Fruit fly (Drosophila melanogaster) whole organism, embryonic: ENCODE results near the gene mrva.

Source experiments
- ATbp ChIP-seq: fragments of 200-800 bp; sonication (Bioruptor generic); optimal IDR thresholded peaks from 2 replicates; lab custom pipeline; 2017; ENCODE audit warnings: missing biosample characterization, mild to moderate bottlenecking, missing genetic modification characterization, missing genetic modification reagents
- Bteb2 ChIP-seq: fragments of 200-800 bp; sonication (Bioruptor generic); optimal IDR thresholded peaks from 2 replicates; lab custom pipeline; 2016; ENCODE audit warnings: missing biosample characterization, missing genetic modification characterization
- CG10209 ChIP-seq: fragments of 200-800 bp; sonication (Bioruptor generic); optimal IDR thresholded peaks from 3 replicates; lab custom pipeline; 2017; ENCODE audit warnings: missing biosample characterization, mild to moderate bottlenecking, missing genetic modification characterization, missing genetic modification reagents
- CG10565 ChIP-seq: fragments of 200-800 bp; sonication (Bioruptor generic); optimal IDR thresholded peaks from 3 replicates; lab custom pipeline; 2016; ENCODE audit warnings: missing biosample characterization, mild to moderate bottlenecking, missing genetic modification characterization
- CG12219 ChIP-seq: fragments of 200-800 bp; sonication (Bioruptor generic); optimal IDR thresholded peaks from 3 replicates; lab custom pipeline; 2018; ENCODE audit warnings: missing biosample characterization, mild to moderate bottlenecking, missing genetic modification characterization
- CG12942 ChIP-seq: fragments of 200-800 bp; sonication (Bioruptor generic); optimal IDR thresholded peaks from 3 replicates; lab custom pipeline; 2016; ENCODE audit warnings: missing biosample characterization, missing genetic modification characterization
- CG17568 ChIP-seq: fragments of 200-800 bp; sonication (Bioruptor generic); optimal IDR thresholded peaks from 2 replicates; lab custom pipeline; 2018; ENCODE audit warnings: missing biosample characterization, mild to moderate bottlenecking, missing genetic modification characterization, moderate library complexity
- CG17912 ChIP-seq: fragments of 200-800 bp; sonication (Bioruptor generic); optimal IDR thresholded peaks from 2 replicates; lab custom pipeline; 2018; ENCODE audit warnings: missing biosample characterization, mild to moderate bottlenecking, missing genetic modification characterization
- CG1832 ChIP-seq: fragments of 200-800 bp; sonication (Bioruptor generic); optimal IDR thresholded peaks from 2 replicates; lab custom pipeline; 2017; ENCODE audit warnings: missing biosample characterization, mild to moderate bottlenecking, missing genetic modification characterization, inconsistent platforms
- CG2678 ChIP-seq: fragments of 200-800 bp; sonication (Bioruptor generic); optimal IDR thresholded peaks from 3 replicates; lab custom pipeline; 2019; ENCODE audit warnings: missing biosample characterization, mild to moderate bottlenecking, missing genetic modification characterization, moderate library complexity
- CG34376 ChIP-seq: fragments of 200-800 bp; sonication (Bioruptor generic); optimal IDR thresholded peaks from 2 replicates; lab custom pipeline; 2018; ENCODE audit warnings: missing biosample characterization, mild to moderate bottlenecking, missing genetic modification characterization
- CG42726 ChIP-seq: fragments of 200-800 bp; sonication (Bioruptor generic); IDR thresholded peaks from 2 replicates; pipeline ENCODE4 v1.3.6; 2022; ENCODE audit warnings: missing biosample characterization, missing genetic modification characterization; ENCODE audit not compliant: partially characterized antibody
- CG4282 ChIP-seq: fragments of 200-800 bp; sonication (Bioruptor generic); optimal IDR thresholded peaks from 2 replicates; lab custom pipeline; 2016; ENCODE audit warnings: missing biosample characterization, missing genetic modification characterization
- CG8290 ChIP-seq, 3 experiments: fragments of 200-800 bp; sonication (Bioruptor generic); optimal IDR thresholded peaks; 2 replicates each; lab custom pipeline; 2016 to 2019; ENCODE audit warnings: missing biosample characterization in 3 of 3, missing genetic modification characterization in 3 of 3, mild to moderate bottlenecking in 2 of 3, moderate library complexity in 1 of 3
- CrebB ChIP-seq: fragments of 200-800 bp; sonication (Bioruptor generic); optimal IDR thresholded peaks from 3 replicates; lab custom pipeline; 2018; ENCODE audit warnings: missing biosample characterization, mild to moderate bottlenecking, missing genetic modification characterization
- D ChIP-seq, 2 experiments: fragments of 200-800 bp in 1 of 2; fragments of >200 bp in 1 of 2; sonication (Bioruptor generic) in 1 of 2; optimal IDR thresholded peaks; 2 replicates in 1 of 2; 3 replicates in 1 of 2; lab custom pipeline; 2017; ENCODE audit warnings: mild to moderate bottlenecking in 1 of 2, missing biosample characterization in 1 of 2, missing genetic modification characterization in 1 of 2, missing genetic modification reagents in 1 of 2
- Dad ChIP-seq: fragments of 200-800 bp; sonication (Bioruptor generic); optimal IDR thresholded peaks from 3 replicates; lab custom pipeline; 2016; ENCODE audit warnings: missing biosample characterization, missing genetic modification characterization
- Deaf1 ChIP-seq: fragments of 200-800 bp; optimal IDR thresholded peaks from 3 replicates; lab custom pipeline; 2019; ENCODE audit warnings: missing biosample characterization, mild to moderate bottlenecking, missing genetic modification characterization, moderate library complexity
- Doc3 ChIP-seq: fragments of 200-800 bp; sonication (Bioruptor generic); IDR thresholded peaks from 3 replicates; pipeline ENCODE4 v1.3.6; 2022; ENCODE audit warnings: missing biosample characterization, missing genetic modification characterization; ENCODE audit not compliant: partially characterized antibody
- E2f2 ChIP-seq: fragments of 200-800 bp; sonication (Bioruptor generic); IDR thresholded peaks from 2 replicates; pipeline ENCODE4 v1.3.6; 2022; ENCODE audit warnings: missing biosample characterization, missing genetic modification characterization
- ERR ChIP-seq: fragments of 200-800 bp; sonication (Bioruptor generic); optimal IDR thresholded peaks from 2 replicates; lab custom pipeline; 2016; ENCODE audit warnings: missing biosample characterization, missing genetic modification characterization
- Gug ChIP-seq: fragments of 200-800 bp; sonication (Bioruptor generic); IDR thresholded peaks from 4 replicates; pipeline ENCODE4 v1.3.6; 2022; ENCODE audit warnings: missing biosample characterization, missing genetic modification characterization
- Hr3 ChIP-seq: fragments of 200-800 bp; sonication (Bioruptor generic); optimal IDR thresholded peaks from 3 replicates; lab custom pipeline; 2016; ENCODE audit warnings: missing biosample characterization, missing genetic modification characterization
- Mad ChIP-seq: fragments of 200-800 bp; sonication (Bioruptor generic); optimal IDR thresholded peaks from 2 replicates; lab custom pipeline; 2016; ENCODE audit warnings: missing biosample characterization, missing genetic modification characterization
- Pdp1 ChIP-seq, 2 experiments: fragments of 200-800 bp; sonication (Bioruptor generic); optimal IDR thresholded peaks; 3 replicates each; lab custom pipeline; 2016; ENCODE audit warnings: missing biosample characterization in 2 of 2, missing genetic modification characterization in 2 of 2, mild to moderate bottlenecking in 1 of 2, moderate library complexity in 1 of 2
- Trl ChIP-seq, 3 experiments: fragments of >200 bp in 2 of 3; fragments of 200-800 bp in 1 of 3; sonication (Bioruptor generic) in 1 of 3; optimal IDR thresholded peaks; 2 replicates in 1 of 3; 3 replicates in 2 of 3; lab custom pipeline; 2016 to 2017; ENCODE audit warnings: missing biosample characterization in 1 of 3, missing genetic modification characterization in 1 of 3
- abd-A ChIP-seq: fragments of 200-800 bp; sonication (Bioruptor generic); optimal IDR thresholded peaks from 3 replicates; lab custom pipeline; 2019; ENCODE audit warnings: missing biosample characterization, mild to moderate bottlenecking, missing genetic modification characterization, moderate library complexity
- bbx ChIP-seq: fragments of 200-800 bp; sonication (Bioruptor generic); IDR thresholded peaks from 2 replicates; pipeline ENCODE4 v1.3.6; 2022; ENCODE audit warnings: missing biosample characterization, missing genetic modification characterization; ENCODE audit not compliant: partially characterized antibody
- caup ChIP-seq: fragments of 200-800 bp; sonication (Bioruptor generic); optimal IDR thresholded peaks from 3 replicates; lab custom pipeline; 2017; ENCODE audit warnings: missing biosample characterization, mild to moderate bottlenecking, missing genetic modification characterization, moderate library complexity; ENCODE audit not compliant: severe bottlenecking
- cg ChIP-seq: fragments of 200-800 bp; sonication (Bioruptor generic); optimal IDR thresholded peaks from 3 replicates; lab custom pipeline; 2019; ENCODE audit warnings: missing biosample characterization, mild to moderate bottlenecking, missing genetic modification characterization, moderate library complexity
- chm ChIP-seq: fragments of 200-800 bp; sonication (Bioruptor generic); IDR thresholded peaks from 2 replicates; pipeline ENCODE4 v1.3.6; 2022; ENCODE audit warnings: missing biosample characterization, missing genetic modification characterization
- crp ChIP-seq, 2 experiments: fragments of 200-800 bp; sonication (Bioruptor generic); optimal IDR thresholded peaks; 2 replicates in 1 of 2; 3 replicates in 1 of 2; lab custom pipeline; 2017; ENCODE audit warnings: missing biosample characterization in 2 of 2, missing genetic modification characterization in 2 of 2, mild to moderate bottlenecking in 1 of 2, moderate library complexity in 1 of 2
- dati ChIP-seq: fragments of 200-800 bp; sonication (Bioruptor generic); IDR thresholded peaks from 2 replicates; pipeline ENCODE4 v1.3.6; 2022; ENCODE audit warnings: missing biosample characterization, missing genetic modification characterization
- eve ChIP-seq, 2 experiments: fragments of >200 bp; optimal IDR thresholded peaks; 2 replicates each; lab custom pipeline; 2017; ENCODE audit warnings: missing biosample characterization in 2 of 2, missing genetic modification characterization in 2 of 2
- fd64A ChIP-seq: fragments of 200-800 bp; sonication (Bioruptor generic); optimal IDR thresholded peaks from 3 replicates; lab custom pipeline; 2018; ENCODE audit warnings: missing biosample characterization, mild to moderate bottlenecking, missing genetic modification characterization
- fd96Cb ChIP-seq: fragments of 200-800 bp; sonication (Bioruptor generic); optimal IDR thresholded peaks from 2 replicates; lab custom pipeline; 2018; ENCODE audit warnings: missing biosample characterization, mild to moderate bottlenecking, missing genetic modification characterization, moderate library complexity
- gce ChIP-seq: fragments of 200-800 bp; sonication (Bioruptor generic); IDR thresholded peaks from 3 replicates; pipeline ENCODE4 v1.3.6; 2022; ENCODE audit warnings: missing biosample characterization, missing genetic modification characterization
- gsb ChIP-seq: fragments of 200-800 bp; sonication (Bioruptor generic); IDR thresholded peaks from 2 replicates; pipeline ENCODE4 v1.3.6; 2022; ENCODE audit warnings: missing biosample characterization, missing genetic modification characterization
- klu ChIP-seq: fragments of 200-800 bp; sonication (Bioruptor generic); IDR thresholded peaks from 2 replicates; pipeline ENCODE4 v1.3.6; 2022; ENCODE audit warnings: missing biosample characterization, missing genetic modification characterization
- knrl ChIP-seq: fragments of 200-800 bp; sonication (Bioruptor generic); IDR thresholded peaks from 3 replicates; pipeline ENCODE4 v1.3.6; 2022; ENCODE audit warnings: missing biosample characterization, missing genetic modification characterization; ENCODE audit not compliant: partially characterized antibody
- lbe ChIP-seq: fragments of 200-800 bp; sonication (Bioruptor generic); optimal IDR thresholded peaks from 2 replicates; lab custom pipeline; 2016; ENCODE audit warnings: missing biosample characterization, mild to moderate bottlenecking, missing genetic modification characterization
- salm ChIP-seq: fragments of 200-800 bp; sonication (Bioruptor generic); optimal IDR thresholded peaks from 2 replicates; lab custom pipeline; 2018; ENCODE audit warnings: missing biosample characterization, mild to moderate bottlenecking, missing genetic modification characterization
- scrt ChIP-seq: fragments of 200-800 bp; sonication (Bioruptor generic); optimal IDR thresholded peaks from 2 replicates; lab custom pipeline; 2018; ENCODE audit warnings: missing biosample characterization, mild to moderate bottlenecking, missing genetic modification characterization, moderate library complexity
- sr ChIP-seq: fragments of 200-800 bp; sonication (Bioruptor generic); IDR thresholded peaks from 3 replicates; pipeline ENCODE4 v1.3.6; 2022; ENCODE audit warnings: missing biosample characterization, missing genetic modification characterization
- stc ChIP-seq: fragments of 200-800 bp; sonication (Bioruptor generic); IDR thresholded peaks from 2 replicates; pipeline ENCODE4 v1.3.6; 2022; ENCODE audit warnings: missing biosample characterization, missing genetic modification characterization
- tin ChIP-seq: fragments of 200-800 bp; sonication (Bioruptor generic); optimal IDR thresholded peaks from 3 replicates; lab custom pipeline; 2016; ENCODE audit warnings: missing biosample characterization, missing genetic modification characterization
- tx ChIP-seq: fragments of 200-800 bp; sonication (Bioruptor generic); optimal IDR thresholded peaks from 2 replicates; lab custom pipeline; 2016; ENCODE audit warnings: missing biosample characterization, missing genetic modification characterization
- wdn ChIP-seq: fragments of 200-800 bp; sonication (Bioruptor generic); IDR thresholded peaks from 2 replicates; pipeline ENCODE4 v1.3.6; 2022; ENCODE audit warnings: missing biosample characterization, missing genetic modification characterization

Gene mrva

DNA sequence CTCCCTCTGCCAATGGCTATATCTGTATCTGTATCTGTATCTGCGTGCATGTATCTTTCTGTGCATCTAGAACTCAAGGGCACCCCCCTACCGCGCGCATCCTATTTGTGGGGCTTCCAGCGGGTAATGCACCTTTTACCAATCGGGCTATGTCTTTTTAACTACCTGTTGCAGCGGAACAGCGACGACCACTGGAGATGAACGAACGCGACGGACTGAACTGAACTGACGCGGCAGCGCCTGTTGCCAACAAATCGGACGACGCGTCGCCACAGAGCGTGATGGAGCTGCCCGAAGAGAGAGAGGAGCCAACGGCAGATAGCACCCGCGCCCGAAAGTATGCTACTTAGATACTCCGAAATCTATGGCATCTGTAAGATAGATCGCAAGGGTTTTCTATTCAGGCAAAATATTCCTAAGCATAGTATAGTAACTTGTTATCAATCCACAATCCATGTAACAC is 16.4 kb upstream of the mrva start, which contains the start of gene Cln7 (continued):
- no peak for TF ChIP-seq Dad
- TF ChIP-seq Gug (GFP tag; lab: Robert Waterston, UW): no peak
- peak; percentile 38; the same call in 1 of the 2 replicates for TF ChIP-seq CG42726 (GFP tag; lab: Robert Waterston, UW)
- peak; percentile 79 for TF ChIP-seq chm (GFP tag; lab: Robert Waterston, UW)
- TF ChIP-seq Bteb2 (GFP tag; lab: Kevin White, UChicago): no peak
- no peak for TF ChIP-seq fd96Cb
- peak; percentile 63 for TF ChIP-seq CrebB (tag; lab: Kevin White, UChicago)
- TF ChIP-seq CG34376 (GFP tag; lab: Kevin White, UChicago): peak; percentile 69
- TF ChIP-seq wdn (GFP tag; lab: Robert Waterston, UW): no peak
- TF ChIP-seq sr (GFP tag; lab: Robert Waterston, UW): peak; percentile 44; the same call in 1 of the 3 replicates
- TF ChIP-seq CG8290 (GFP tag; optimal IDR thresholded peaks at IDR 0.05; lab: Kevin White, UChicago): peak; percentile 73
- TF ChIP-seq CG8290 (tag; optimal IDR thresholded peaks at IDR 0.05; lab: Kevin White, UChicago): peak; percentile 73 to 93
- peak; percentile 29 for TF ChIP-seq fd64A
- TF ChIP-seq gce (GFP tag; lab: Robert Waterston, UW): peak; percentile 66; the same call in 1 of the 3 replicates
- peak; percentile 35; the same call in 1 of the 2 replicates for TF ChIP-seq gsb (GFP tag; lab: Robert Waterston, UW)
- peak; percentile 7 for TF ChIP-seq salm (tag; lab: Kevin White, UChicago)
- no peak for TF ChIP-seq tin (GFP tag; lab: Kevin White, UChicago)
- TF ChIP-seq caup: peak; percentile 48
- peak; percentile 50 for TF ChIP-seq CG17912 (GFP tag; lab: Kevin White, UChicago)
- no peak for TF ChIP-seq tx
- TF ChIP-seq ATbp (GFP tag; lab: Kevin White, UChicago): no peak
- TF ChIP-seq lbe: peak; percentile 59
- peak; percentile 35 for TF ChIP-seq scrt (GFP tag; lab: Kevin White, UChicago)
- peak; percentile 57; the same call in 1 of the 2 replicates for TF ChIP-seq stc
- no peak for TF ChIP-seq CG2678
- no peak for TF ChIP-seq Doc3 (GFP tag; lab: Robert Waterston, UW)
- peak; percentile 86 for TF ChIP-seq Deaf1 (tag; lab: Kevin White, UChicago)
- TF ChIP-seq bbx (GFP tag; lab: Robert Waterston, UW): peak; percentile 62
- no peak for TF ChIP-seq CG4282 (GFP tag; lab: Kevin White, UChicago)
- no peak for TF ChIP-seq D (optimal IDR thresholded peaks at IDR 0.05; lab: Kevin White, UChicago)
- TF ChIP-seq D (GFP tag; optimal IDR thresholded peaks at IDR 0.05; lab: Kevin White, UChicago): no peak
- no peak for TF ChIP-seq crp (GFP tag; optimal IDR thresholded peaks at IDR 0.05; lab: Kevin White, UChicago)
- TF ChIP-seq eve (GFP tag; optimal IDR thresholded peaks at IDR 0.05; lab: Kevin White, UChicago): no peak
- TF ChIP-seq CG12219 (GFP tag; lab: Kevin White, UChicago): peak; percentile 16
- TF ChIP-seq E2f2 (GFP tag; lab: Robert Waterston, UW): peak; percentile 42; the same call in 1 of the 2 replicates
- no peak for TF ChIP-seq CG17568 (GFP tag; lab: Kevin White, UChicago)
- 0 out of 3 replicates have a peak, but pooled peaks have one; percentile 27 for TF ChIP-seq knrl
- TF ChIP-seq ERR (GFP tag; lab: Kevin White, UChicago): peak; percentile 22
- no peak for TF ChIP-seq Mad
- no peak for TF ChIP-seq CG10565 (GFP tag; lab: Kevin White, UChicago)
- TF ChIP-seq dati (GFP tag; lab: Robert Waterston, UW): no peak
- no peak for TF ChIP-seq abd-A (tag; lab: Kevin White, UChicago)
- peak; percentile 22 for TF ChIP-seq CG1832
- no peak for TF ChIP-seq CG12942 (GFP tag; lab: Kevin White, UChicago)
- TF ChIP-seq klu: no peak
- TF ChIP-seq cg (GFP tag; lab: Kevin White, UChicago): peak; percentile 61
- peak in 1 of 2 experiments; percentile 10 for TF ChIP-seq Pdp1 (GFP tag; optimal IDR thresholded peaks at IDR 0.05; lab: Kevin White, UChicago)
- peak; percentile 62 to 70 for TF ChIP-seq Trl (optimal IDR thresholded peaks at IDR 0.05; lab: Kevin White, UChicago)
- TF ChIP-seq Trl (GFP tag; optimal IDR thresholded peaks at IDR 0.05; lab: Kevin White, UChicago): peak; percentile 19
- no peak for TF ChIP-seq Hr3 (GFP tag; lab: Kevin White, UChicago)
- TF ChIP-seq CG10209 (GFP tag; lab: Kevin White, UChicago): no peak
